Fruit fly (Drosophila melanogaster) ovary, adult (tissue): ENCODE measurements around the gene mtsh.

Source experiments
- CG17801 ChIP-seq: fragments of 200-800 bp; optimal IDR thresholded peaks from 2 replicates; lab custom pipeline; 2019; ENCODE audit warnings: missing biosample characterization, mild to moderate bottlenecking, missing genetic modification characterization, moderate library complexity; ENCODE audit not compliant: partially characterized antibody

Gene mtsh

dm6 chr2L:8319858-8320525, at the start of gene mtsh, which contains the start of gene strat:
Gene mtsh, minus strand, starts transcription at chr2L:8319908.
Gene strat, plus strand, starts transcription at chr2L:8320328.
- TF ChIP-seq CG17801 (GFP tag; lab: Kevin White, UChicago) = peak; percentile 69

- peak; percentile 32 for TF ChIP-seq CG17801 (GFP tag; lab: Kevin White, UChicago)
Observed at dm6 chr2L:8365701-8366643, 46.3 kb upstream of the mtsh start, which contains the start of gene Pp2A-29B. Gene Pp2A-29B, plus strand, starts transcription at chr2L:8366038.

dm6 chr2L:8364006-8364956, 44.6 kb upstream of the mtsh start, which contains the start of the genes RpS13 and CSN8:
Gene RpS13, minus strand, starts transcription at chr2L:8364662.
Gene CSN8, plus strand, starts transcription at chr2L:8364855.
- TF ChIP-seq CG17801 (GFP tag; lab: Kevin White, UChicago) = peak; percentile 53

dm6 chr2L:8362955-8363285, 43.2 kb upstream of the mtsh start:
- no peak for TF ChIP-seq CG17801 (GFP tag; lab: Kevin White, UChicago)

dm6 chr2L:8362273-8362954, 42.7 kb upstream of the mtsh start, which contains the start of gene CG7627:
Gene CG7627, minus strand, starts transcription at chr2L:8362469.
- peak; percentile 63 for TF ChIP-seq CG17801 (GFP tag; lab: Kevin White, UChicago)

- TF ChIP-seq CG17801 (GFP tag; lab: Kevin White, UChicago) = peak; percentile 89
Observed at dm6 chr2L:8361204-8361952, 41.7 kb upstream of the mtsh start.

- TF ChIP-seq CG17801 (GFP tag; lab: Kevin White, UChicago) = no peak
Observed at dm6 chr2L:8355419-8355818, 35.7 kb upstream of the mtsh start.

dm6 chr2L:8351864-8352263, 32.2 kb upstream of the mtsh start, which contains the start of gene Mur29B:
Gene Mur29B, plus strand, starts transcription at chr2L:8352187.
- TF ChIP-seq CG17801 (GFP tag; lab: Kevin White, UChicago) = no peak

- no peak for TF ChIP-seq CG17801 (GFP tag; lab: Kevin White, UChicago)
Observed at dm6 chr2L:8351333-8351732, 31.6 kb upstream of the mtsh start.

dm6 chr2L:8350560-8351171, 31.0 kb upstream of the mtsh start:
- TF ChIP-seq CG17801 (GFP tag; lab: Kevin White, UChicago) = no peak

- no peak for TF ChIP-seq CG17801 (GFP tag; lab: Kevin White, UChicago)
Observed at dm6 chr2L:8346260-8346659, 26.6 kb upstream of the mtsh start, which contains the start of gene CG7778. Gene CG7778, plus strand, starts transcription at chr2L:8346620.

dm6 chr2L:8344536-8344935, 24.8 kb upstream of the mtsh start:
- TF ChIP-seq CG17801 (GFP tag; lab: Kevin White, UChicago) = no peak
